Fruit fly (Drosophila melanogaster) whole organism, adult: Measurements from ENCODE around the gene CG31663.

Source experiments
- CG11617 ChIP-seq: fragments of 200-800 bp; sonication (Bioruptor generic); optimal IDR thresholded peaks from 2 replicates; lab custom pipeline; 2017; ENCODE audit warnings: mild to moderate bottlenecking, missing biosample characterization, missing genetic modification reagents, missing genetic modification characterization
- CG12768 ChIP-seq: fragments of 200-800 bp; sonication (Bioruptor generic); optimal IDR thresholded peaks from 2 replicates; lab custom pipeline; 2017; ENCODE audit warnings: missing biosample characterization, missing genetic modification characterization, mild to moderate bottlenecking, moderate library complexity, missing genetic modification reagents
- CG14711 ChIP-seq: fragments of 200-800 bp; sonication (Bioruptor generic); optimal IDR thresholded peaks from 2 replicates; lab custom pipeline; 2018; ENCODE audit warnings: missing biosample characterization, mild to moderate bottlenecking, missing genetic modification characterization, moderate library complexity
- CG1620 ChIP-seq: fragments of 200-800 bp; sonication (Bioruptor generic); optimal IDR thresholded peaks from 2 replicates; lab custom pipeline; 2016; ENCODE audit warnings: missing biosample characterization, missing genetic modification characterization
- CG33017 ChIP-seq: fragments of 200-800 bp; sonication (Bioruptor generic); optimal IDR thresholded peaks from 2 replicates; lab custom pipeline; 2018; ENCODE audit warnings: missing biosample characterization, mild to moderate bottlenecking, missing genetic modification characterization, moderate library complexity
- CG5204 ChIP-seq: fragments of 200-800 bp; sonication (Bioruptor generic); optimal IDR thresholded peaks from 2 replicates; lab custom pipeline; 2016; ENCODE audit warnings: missing biosample characterization, missing genetic modification characterization
- CG7045 ChIP-seq: fragments of 200-800 bp; sonication (Bioruptor generic); optimal IDR thresholded peaks from 2 replicates; lab custom pipeline; 2017; ENCODE audit warnings: missing biosample characterization, mild to moderate bottlenecking, missing genetic modification characterization
- CG7101 ChIP-seq: fragments of 200-800 bp; sonication (Bioruptor generic); optimal IDR thresholded peaks from 2 replicates; lab custom pipeline; 2018; ENCODE audit warnings: missing biosample characterization, mild to moderate bottlenecking, missing genetic modification characterization, moderate library complexity
- Clk ChIP-seq: fragments of 200-800 bp; sonication (Bioruptor generic); optimal IDR thresholded peaks from 2 replicates; lab custom pipeline; 2017; ENCODE audit warnings: missing biosample characterization, missing genetic modification characterization
- Crg-1 ChIP-seq: fragments of 200-800 bp; sonication (Bioruptor generic); optimal IDR thresholded peaks from 2 replicates; lab custom pipeline; 2016; ENCODE audit warnings: missing biosample characterization, missing genetic modification characterization
- Hr96 ChIP-seq: fragments of 200-800 bp; sonication (Bioruptor generic); optimal IDR thresholded peaks from 2 replicates; lab custom pipeline; 2016; ENCODE audit warnings: missing biosample characterization, missing genetic modification characterization
- Mnt ChIP-seq: fragments of 200-800 bp; sonication (Bioruptor generic); optimal IDR thresholded peaks from 2 replicates; lab custom pipeline; 2016; ENCODE audit warnings: missing biosample characterization, mild to moderate bottlenecking, missing genetic modification characterization
- bab1 ChIP-seq: fragments of 200-800 bp; sonication (Bioruptor generic); optimal IDR thresholded peaks from 3 replicates; lab custom pipeline; 2019; ENCODE audit warnings: missing biosample characterization, mild to moderate bottlenecking, missing genetic modification characterization, moderate library complexity
- cic ChIP-seq: fragments of 200-800 bp; sonication (Bioruptor generic); optimal IDR thresholded peaks from 2 replicates; lab custom pipeline; 2017; ENCODE audit warnings: missing biosample characterization, mild to moderate bottlenecking, missing genetic modification characterization, moderate library complexity
- cnc ChIP-seq, 2 experiments: fragments of >200 bp; optimal IDR thresholded peaks; 2 replicates each; lab custom pipeline; 2017
- kay ChIP-seq: fragments of 200-800 bp; sonication (Bioruptor generic); peaks from one replicate; lab custom pipeline; 2016; ENCODE audit warnings: missing biosample characterization, missing genetic modification characterization, borderline replicate concordance
- ovo ChIP-seq: fragments of 200-800 bp; sonication (Bioruptor generic); optimal IDR thresholded peaks from 2 replicates; lab custom pipeline; 2016; ENCODE audit warnings: missing biosample characterization, missing genetic modification characterization
- pad ChIP-seq: fragments of 200-800 bp; sonication (Bioruptor generic); optimal IDR thresholded peaks from 3 replicates; lab custom pipeline; 2017; ENCODE audit warnings: missing biosample characterization, missing genetic modification characterization, mild to moderate bottlenecking, moderate library complexity, missing genetic modification reagents
- tj ChIP-seq: fragments of 200-800 bp; sonication (Bioruptor generic); optimal IDR thresholded peaks from 3 replicates; lab custom pipeline; 2017; ENCODE audit warnings: missing biosample characterization, mild to moderate bottlenecking, missing genetic modification characterization, moderate library complexity
- toe ChIP-seq: fragments of 200-800 bp; sonication (Bioruptor generic); optimal IDR thresholded peaks from 2 replicates; lab custom pipeline; 2016; ENCODE audit warnings: missing biosample characterization, missing genetic modification characterization

Gene CG31663

DNA sequence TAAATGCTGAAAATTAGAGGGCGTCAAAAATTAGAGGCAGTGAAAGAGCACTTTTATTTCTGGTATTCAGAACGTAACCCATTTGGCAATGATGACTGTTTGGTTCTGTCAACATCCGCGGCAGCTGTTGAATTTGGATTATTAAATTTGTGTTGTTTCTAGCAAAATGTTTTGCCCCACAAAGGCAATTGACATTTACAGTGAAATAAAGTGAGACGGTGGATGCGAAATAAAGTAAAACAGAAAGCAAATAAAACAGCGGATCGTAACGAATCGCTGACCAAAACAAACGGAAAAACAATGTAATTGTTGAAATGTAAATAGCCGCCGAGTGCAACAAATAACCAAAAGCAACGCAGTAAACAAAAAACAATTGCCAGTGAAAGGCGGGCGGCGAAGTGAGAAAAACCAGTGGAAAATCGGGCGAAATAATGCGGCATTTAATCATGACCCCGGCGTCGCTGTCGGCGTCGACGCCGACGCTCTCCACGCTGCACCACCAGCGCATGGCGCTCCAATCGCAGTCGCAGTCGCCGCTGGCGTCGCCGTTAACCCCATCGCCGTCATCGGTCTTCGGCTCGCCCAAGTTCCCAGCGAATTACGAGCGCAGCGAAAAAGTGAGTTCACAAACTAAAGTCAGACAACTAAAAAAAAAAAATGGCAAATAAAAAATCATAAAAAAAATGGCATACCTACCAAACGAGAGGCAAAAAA is 31.9 kb upstream of the CG31663 start:
- peak; percentile 38 for TF ChIP-seq kay
- TF ChIP-seq CG33017 (tag; lab: Kevin White, UChicago) = no peak
- peak; percentile 11 for TF ChIP-seq tj
- no peak for TF ChIP-seq Hr96 (GFP tag; lab: Kevin White, UChicago)
- no peak for TF ChIP-seq CG1620 (GFP tag; lab: Kevin White, UChicago)
- no peak for TF ChIP-seq CG14711 (tag; lab: Kevin White, UChicago)
- no peak for TF ChIP-seq CG5204 (GFP tag; lab: Kevin White, UChicago)
- peak; percentile 18 for TF ChIP-seq CG11617

DNA sequence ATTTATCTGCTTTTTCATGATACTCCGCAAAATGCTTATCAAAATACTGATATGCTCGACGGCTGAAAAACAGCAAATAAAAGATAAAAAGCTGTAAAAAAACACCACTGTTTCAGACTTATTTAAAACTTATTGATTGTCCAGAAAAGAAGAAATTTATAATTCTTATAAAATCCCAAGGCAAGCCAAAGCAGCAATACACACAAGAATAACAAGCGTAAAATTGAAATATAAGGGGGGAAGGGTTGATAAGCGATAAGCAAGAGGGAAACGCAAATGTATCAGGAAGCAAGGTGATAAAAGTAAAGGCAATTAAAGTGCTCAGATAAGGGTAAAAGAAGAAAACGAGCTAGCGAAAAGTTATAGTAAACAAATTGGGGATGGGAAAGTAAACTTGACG is 31.2 kb upstream of the CG31663 start:
- no peak for TF ChIP-seq CG14711 (tag; lab: Kevin White, UChicago)
- TF ChIP-seq CG7101 (tag; lab: Kevin White, UChicago) = no peak
- TF ChIP-seq Crg-1 = no peak
- TF ChIP-seq cic (GFP tag; lab: Kevin White, UChicago) = peak; percentile 33
- no peak for TF ChIP-seq CG7045 (GFP tag; lab: Kevin White, UChicago)

DNA sequence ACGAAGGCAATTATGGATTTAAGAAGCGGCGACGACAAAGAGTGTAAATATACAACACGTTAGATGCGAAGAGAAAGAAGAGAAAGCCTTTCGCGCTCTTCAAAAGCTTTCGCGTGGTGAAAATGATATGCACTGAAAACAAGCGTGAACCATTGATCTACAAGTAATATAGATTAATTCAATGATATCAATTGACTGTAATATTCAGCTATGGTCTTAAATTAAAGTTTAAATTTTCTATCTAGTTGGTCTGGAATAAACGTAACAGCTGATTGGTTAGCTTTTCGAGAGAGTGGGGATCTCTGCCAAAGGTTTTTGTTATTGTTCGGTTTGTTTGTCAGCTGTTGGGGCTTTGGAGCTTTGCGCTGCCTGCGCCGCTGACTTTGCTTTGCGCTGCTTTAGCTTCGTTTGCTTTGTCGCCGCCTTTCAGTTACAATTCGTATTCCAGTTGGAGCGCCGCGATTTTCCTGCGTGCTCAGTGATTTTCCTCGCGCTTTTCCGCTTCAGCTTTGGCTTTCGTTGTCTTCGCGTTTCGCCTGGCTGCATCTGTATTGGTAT is 30.1 kb upstream of the CG31663 start:
- TF ChIP-seq CG33017 (tag; lab: Kevin White, UChicago) (peak; percentile 68), Mnt (GFP tag; lab: Kevin White, UChicago) (peak; percentile 52), CG14711 (tag; lab: Kevin White, UChicago) (peak; percentile 52), bab1 (GFP tag; lab: Kevin White, UChicago) (peak; percentile 56), tj (peak; percentile 48), CG11617 (peak; percentile 3), pad (GFP tag; lab: Kevin White, UChicago) (no peak), CG7101 (tag; lab: Kevin White, UChicago) (peak; percentile 37), cnc (optimal IDR thresholded peaks at IDR 0.05; lab: Kevin White, UChicago) (no peak), CG1620 (GFP tag; lab: Kevin White, UChicago) (no peak), kay (peak; percentile 45), cic (GFP tag; lab: Kevin White, UChicago) (peak; percentile 59), CG12768 (GFP tag; lab: Kevin White, UChicago) (peak; percentile 60)

DNA sequence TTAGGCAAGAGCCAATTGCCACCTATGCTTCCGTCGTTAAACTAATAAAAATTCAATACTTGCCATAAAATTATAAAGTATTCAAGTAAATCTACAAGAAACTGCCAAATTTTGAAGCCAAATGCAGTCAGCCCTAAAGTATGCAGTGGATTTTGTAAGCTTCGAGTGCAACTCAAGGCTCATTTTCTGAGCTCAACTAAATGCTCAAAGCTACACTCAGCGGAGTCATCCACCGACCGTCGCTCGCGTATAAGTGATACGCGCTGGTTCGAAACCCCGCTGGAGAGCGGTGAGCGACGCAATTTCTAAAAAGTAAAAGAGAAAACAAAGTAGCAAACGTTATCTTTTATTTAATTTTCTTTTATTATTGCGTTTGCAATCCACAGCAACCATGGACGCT is 28.4 kb upstream of the CG31663 start:
- no peak for TF ChIP-seq CG7045 (GFP tag; lab: Kevin White, UChicago)
- peak; percentile 9 for TF ChIP-seq bab1 (GFP tag; lab: Kevin White, UChicago)

DNA sequence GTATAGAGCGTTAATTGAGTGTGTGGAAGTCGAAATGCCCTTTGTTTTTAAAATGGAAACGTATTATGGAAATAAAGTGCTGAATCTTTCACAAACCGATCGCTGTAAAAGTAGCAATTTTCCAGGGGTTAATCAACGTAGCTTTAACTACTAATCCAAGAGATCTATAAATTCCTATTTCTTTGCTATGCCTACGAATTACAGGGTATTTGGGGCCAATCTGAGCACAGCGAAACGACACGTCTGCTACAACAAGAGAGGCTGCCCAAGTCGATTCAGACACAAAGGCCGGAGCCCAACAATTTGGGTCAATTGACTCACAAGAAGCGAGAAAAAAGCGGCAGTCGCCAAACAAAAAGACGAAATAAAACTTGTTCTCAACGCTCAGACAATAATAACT is 25.8 kb upstream of the CG31663 start:
- TF ChIP-seq cnc (optimal IDR thresholded peaks at IDR 0.05; lab: Kevin White, UChicago) (no peak), Hr96 (GFP tag; lab: Kevin White, UChicago) (no peak)

DNA sequence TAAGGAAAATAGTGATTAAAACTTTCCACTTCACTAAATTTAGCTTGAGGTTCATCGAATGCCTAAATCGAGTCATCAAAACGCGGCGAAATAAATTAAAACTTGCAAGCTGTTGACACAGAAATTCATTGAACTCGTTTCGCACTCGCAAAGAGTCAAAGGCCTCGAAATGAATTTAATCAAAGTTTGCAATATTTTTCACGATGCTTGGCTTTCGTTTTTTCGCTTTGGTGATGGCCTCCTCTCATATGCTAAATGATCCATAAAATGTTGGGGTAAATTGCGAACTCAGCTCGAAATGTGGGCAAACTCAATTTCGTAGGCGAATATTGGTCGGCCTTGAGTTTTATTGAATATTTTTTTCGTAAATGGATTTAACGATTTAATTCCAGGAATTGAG is 25.0 kb upstream of the CG31663 start:
- TF ChIP-seq tj (peak; percentile 91), cnc (optimal IDR thresholded peaks at IDR 0.05; lab: Kevin White, UChicago) (no peak), ovo (GFP tag; lab: Kevin White, UChicago) (no peak), cic (GFP tag; lab: Kevin White, UChicago) (no peak)

DNA sequence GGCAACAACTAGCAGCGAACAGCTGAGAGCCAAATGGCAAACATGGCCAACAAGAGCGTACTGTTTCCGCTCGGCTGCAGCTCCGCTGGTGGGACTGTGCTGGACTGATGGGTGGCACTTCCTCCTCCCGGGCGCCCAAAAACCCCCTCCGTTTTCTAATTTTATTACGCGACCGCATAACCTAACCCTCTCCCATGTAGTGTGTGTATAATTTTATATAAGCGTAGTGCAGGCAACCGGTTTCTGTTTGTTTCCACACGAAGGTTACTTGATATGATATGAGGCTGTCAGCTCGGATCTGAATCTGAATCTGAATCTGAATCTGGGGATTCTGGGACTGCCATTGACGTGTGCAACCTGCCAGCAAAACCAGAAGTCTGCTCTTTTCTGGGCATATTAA is 21.6 kb upstream of the CG31663 start:
- TF ChIP-seq Mnt (GFP tag; lab: Kevin White, UChicago) (no peak), Clk (GFP tag; lab: Kevin White, UChicago) (no peak), ovo (GFP tag; lab: Kevin White, UChicago) (no peak), CG5204 (GFP tag; lab: Kevin White, UChicago) (no peak), CG12768 (GFP tag; lab: Kevin White, UChicago) (no peak), CG14711 (tag; lab: Kevin White, UChicago) (no peak), cnc (optimal IDR thresholded peaks at IDR 0.05; lab: Kevin White, UChicago) (no peak), bab1 (GFP tag; lab: Kevin White, UChicago) (no peak), CG7101 (tag; lab: Kevin White, UChicago) (no peak), CG7045 (GFP tag; lab: Kevin White, UChicago) (no peak), toe (GFP tag; lab: Kevin White, UChicago) (no peak)

DNA sequence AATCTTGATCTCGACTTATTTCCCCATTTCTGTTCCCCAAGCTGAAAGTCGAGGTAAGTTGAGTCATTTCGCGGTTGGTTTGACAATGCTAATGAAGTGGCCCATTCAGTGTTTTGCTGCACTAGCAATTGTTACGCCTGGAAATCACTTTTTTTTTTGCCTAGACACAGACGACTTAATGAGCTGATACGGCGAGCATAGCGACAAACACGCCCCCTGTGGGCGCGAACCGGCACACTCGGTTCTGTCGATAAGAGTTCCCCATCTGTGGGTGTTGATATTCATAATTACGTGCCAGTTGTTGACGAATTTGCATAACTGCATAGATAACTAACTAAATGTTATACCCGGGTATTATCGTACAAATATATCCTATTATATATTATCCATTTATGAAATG is 21.0 kb upstream of the CG31663 start:
- no peak for TF ChIP-seq CG7045 (GFP tag; lab: Kevin White, UChicago)
- peak; percentile 2 for TF ChIP-seq tj
